Worm (Caenorhabditis elegans) whole organism, L1 larva: Measurements from ENCODE around the gene srj-23.

Experiments
- ama-1 ChIP-seq: fragments of 150-350 bp; optimal IDR thresholded peaks from 2 replicates; lab custom pipeline; 2014
- nhr-12 ChIP-seq: sonication (generic microtip); optimal IDR thresholded peaks from 2 replicates; lab custom pipeline; 2017; ENCODE audit warnings: missing biosample characterization, missing genetic modification characterization
- nhr-237 ChIP-seq: fragments of 150-350 bp; optimal IDR thresholded peaks from 2 replicates; lab custom pipeline; 2014; ENCODE audit warnings: missing biosample characterization, missing genetic modification characterization
- nhr-77 ChIP-seq: fragments of 150-350 bp; optimal IDR thresholded peaks from 2 replicates; lab custom pipeline; 2014; ENCODE audit warnings: missing biosample characterization, missing genetic modification characterization

- TF ChIP-seq nhr-77 (no peak), nhr-12 (no peak), ama-1 (lab: Kevin White, UChicago) (no peak), nhr-237 (no peak)
Observed at ce11 chrV:1444180-1444579, 7.3 kb upstream of the srj-23 start, which contains the start of gene cnc-1.
